Fruit fly (Drosophila melanogaster): ENCODE results near the gene Npl4.

Gene Npl4

DNA sequence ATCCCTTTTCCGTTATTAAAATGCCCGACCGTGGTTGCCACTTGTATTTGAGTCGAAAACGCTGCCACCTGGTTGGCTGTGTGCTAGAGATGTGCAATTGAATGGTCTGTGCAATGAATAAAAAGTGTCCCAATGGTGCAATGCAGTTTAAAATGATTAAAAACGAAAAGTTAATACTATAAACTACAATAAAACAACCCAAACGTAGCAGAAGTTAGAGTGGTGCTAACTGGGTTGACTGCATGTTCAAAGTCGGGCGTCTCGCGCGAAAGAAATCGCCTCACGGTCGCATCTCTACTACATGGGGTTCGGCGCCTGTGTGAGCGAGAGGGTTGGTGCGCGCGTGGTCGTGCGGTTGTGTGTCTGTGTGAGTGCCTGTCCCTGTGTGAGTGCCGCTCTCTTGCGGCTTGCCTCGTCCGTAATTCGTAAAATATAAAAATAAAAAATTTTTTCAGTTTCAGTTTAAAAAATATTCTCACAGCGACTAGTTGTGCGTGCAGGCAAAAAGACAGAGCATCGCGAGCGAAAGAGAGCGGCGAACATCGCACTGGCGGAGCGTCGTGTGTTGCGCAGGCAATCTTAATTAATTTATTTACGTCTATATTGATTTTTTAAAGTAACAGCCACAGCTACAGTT is 22.5 kb upstream of the Npl4 start:
- no peak for TF ChIP-seq Rel (GFP tag; optimal IDR thresholded peaks at IDR 0.05)
- peak; percentile 85 for TF ChIP-seq Rel (tag; optimal IDR thresholded peaks at IDR 0.05)
- TF ChIP-seq dl (GFP tag; optimal IDR thresholded peaks at IDR 0.05; ENCODE audit: insufficient read depth in 1 of 2, partially characterized antibody in 2 of 2): peak in 1 of 2 experiments; percentile 9
- peak; percentile 71 for TF ChIP-seq Vsx2 (GFP tag; optimal IDR thresholded peaks at IDR 0.05; ENCODE audit: partially characterized antibody)
- TF ChIP-seq sv (GFP tag; optimal IDR thresholded peaks at IDR 0.05): peak; percentile 87
- peak; percentile 74 for TF ChIP-seq GATAd (GFP tag; optimal IDR thresholded peaks at IDR 0.05)
- TF ChIP-seq sage (GFP tag; optimal IDR thresholded peaks at IDR 0.05): no peak
- TF ChIP-seq Sp1 (GFP tag; optimal IDR thresholded peaks at IDR 0.05): peak; percentile 85
- TF ChIP-seq Dif (GFP tag; optimal IDR thresholded peaks at IDR 0.05; ENCODE audit: partially characterized antibody): peak; percentile 46
- TF ChIP-seq Hnf4 (GFP tag; optimal IDR thresholded peaks at IDR 0.05): peak; percentile 91
- no peak for TF ChIP-seq Dfd (GFP tag; optimal IDR thresholded peaks at IDR 0.05)
- peak; percentile 94 for TF ChIP-seq br (GFP tag; optimal IDR thresholded peaks at IDR 0.05)
- TF ChIP-seq CG32264 (GFP tag; optimal IDR thresholded peaks at IDR 0.05): peak; percentile 83
- peak; percentile 97 for TF ChIP-seq woc (GFP tag; optimal IDR thresholded peaks at IDR 0.05)
- no peak for TF ChIP-seq Hr78 (GFP tag; optimal IDR thresholded peaks at IDR 0.05)
- TF ChIP-seq usp (GFP tag; optimal IDR thresholded peaks at IDR 0.05): no peak
- peak; percentile 67 for TF ChIP-seq Myc (optimal IDR thresholded peaks at IDR 0.05)
- peak; percentile 90 for TF ChIP-seq psq (GFP tag; optimal IDR thresholded peaks at IDR 0.05)
- no peak for TF ChIP-seq brk (GFP tag; optimal IDR thresholded peaks at IDR 0.05)
- TF ChIP-seq ey (GFP tag; optimal IDR thresholded peaks at IDR 0.05): peak; percentile 93
- TF ChIP-seq CrebA (GFP tag; optimal IDR thresholded peaks at IDR 0.05; ENCODE audit: borderline replicate concordance): peak; percentile 25
- peak; percentile 54 for TF ChIP-seq jim (GFP tag; optimal IDR thresholded peaks at IDR 0.05)
- TF ChIP-seq pan (optimal IDR thresholded peaks at IDR 0.05): no peak
- peak; percentile 67 for TF ChIP-seq Mio (GFP tag; optimal IDR thresholded peaks at IDR 0.05)
- no peak for TF ChIP-seq lola (GFP tag; optimal IDR thresholded peaks at IDR 0.05)
- peak; percentile 40 for TF ChIP-seq Hr83 (GFP tag; optimal IDR thresholded peaks at IDR 0.05; ENCODE audit: poor library complexity, severe bottlenecking)
- TF ChIP-seq tai (GFP tag; optimal IDR thresholded peaks at IDR 0.05): peak; percentile 92
- peak; percentile 56 for TF ChIP-seq N (GFP tag; optimal IDR thresholded peaks at IDR 0.05)
- TF ChIP-seq Jra (GFP tag; optimal IDR thresholded peaks at IDR 0.05): peak; percentile 92
- TF ChIP-seq foxo (GFP tag; optimal IDR thresholded peaks at IDR 0.05): peak in 1 of 2 experiments; percentile 96
- TF ChIP-seq Abd-B (GFP tag; optimal IDR thresholded peaks at IDR 0.05): no peak
- peak; percentile 96 for TF ChIP-seq h (GFP tag; optimal IDR thresholded peaks at IDR 0.05)
- TF ChIP-seq CG9705 (GFP tag; optimal IDR thresholded peaks at IDR 0.05): peak; percentile 87
- TF ChIP-seq dmrt93B (GFP tag; optimal IDR thresholded peaks at IDR 0.05): peak; percentile 90
- TF ChIP-seq fru (GFP tag; optimal IDR thresholded peaks at IDR 0.05): peak; percentile 94
- TF ChIP-seq OdsH (GFP tag; optimal IDR thresholded peaks at IDR 0.05): peak; percentile 89
- peak; percentile 91 for TF ChIP-seq rgr (GFP tag; optimal IDR thresholded peaks at IDR 0.05)
- TF ChIP-seq dsf (GFP tag; optimal IDR thresholded peaks at IDR 0.05; ENCODE audit: borderline replicate concordance): peak; percentile 52
- peak; percentile 93 for TF ChIP-seq HLH106 (tag; optimal IDR thresholded peaks at IDR 0.05)

DNA sequence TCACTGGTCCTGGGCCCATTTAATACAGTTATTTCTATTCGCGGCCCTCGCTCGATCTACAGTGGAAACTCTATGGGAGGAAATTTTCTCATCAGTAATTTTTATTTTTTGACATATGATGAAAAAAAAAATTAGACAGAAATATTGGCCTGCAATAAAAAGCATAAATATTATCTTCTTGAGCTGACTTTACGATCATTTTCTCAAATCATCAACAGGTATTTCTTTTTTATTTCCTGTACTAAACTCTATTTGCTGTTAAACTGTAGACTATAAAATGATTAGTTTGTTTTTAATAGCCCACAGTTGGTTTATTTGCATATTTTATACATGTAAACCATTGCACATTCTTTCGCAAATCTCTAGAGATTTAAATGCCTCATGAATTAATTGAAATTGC is 19.7 kb upstream of the Npl4 start:
- TF ChIP-seq GATAd (GFP tag; optimal IDR thresholded peaks at IDR 0.05) (no peak), Mio (GFP tag; optimal IDR thresholded peaks at IDR 0.05) (no peak), woc (GFP tag; optimal IDR thresholded peaks at IDR 0.05) (no peak), Rel (GFP tag; optimal IDR thresholded peaks at IDR 0.05) (no peak), Rel (tag; optimal IDR thresholded peaks at IDR 0.05) (no peak), ey (GFP tag; optimal IDR thresholded peaks at IDR 0.05) (no peak), Hr78 (GFP tag; optimal IDR thresholded peaks at IDR 0.05) (no peak), pan (optimal IDR thresholded peaks at IDR 0.05) (no peak), foxo (GFP tag; optimal IDR thresholded peaks at IDR 0.05) (no peak), usp (GFP tag; optimal IDR thresholded peaks at IDR 0.05) (no peak), jim (GFP tag; optimal IDR thresholded peaks at IDR 0.05) (no peak)
